Fruit fly (Drosophila melanogaster) whole organism, embryonic: ENCODE data around the gene CG9338.

Experiments used
- Bdp1 ChIP-seq: fragments of 200-800 bp; sonication (Bioruptor generic); optimal IDR thresholded peaks from 3 replicates; lab custom pipeline; 2016; ENCODE audit warnings: missing biosample characterization, missing genetic modification characterization
- Bgb ChIP-seq: fragments of 200-800 bp; sonication (Bioruptor generic); IDR thresholded peaks from 2 replicates; pipeline ENCODE4 v1.3.6; 2022; ENCODE audit warnings: missing biosample characterization, missing genetic modification characterization; ENCODE audit not compliant: partially characterized antibody
- BtbVII ChIP-seq: fragments of 200-800 bp; sonication (Bioruptor generic); optimal IDR thresholded peaks from 3 replicates; lab custom pipeline; 2017; ENCODE audit warnings: missing biosample characterization, mild to moderate bottlenecking, missing genetic modification characterization
- CG10147 ChIP-seq: fragments of 200-800 bp; sonication (Bioruptor generic); optimal IDR thresholded peaks from 2 replicates; lab custom pipeline; 2019; ENCODE audit warnings: missing biosample characterization, mild to moderate bottlenecking, missing genetic modification characterization, moderate library complexity
- CG1024 ChIP-seq: fragments of 200-800 bp; sonication (Bioruptor generic); IDR thresholded peaks from 2 replicates; pipeline ENCODE4 v1.3.6; 2022; ENCODE audit warnings: missing biosample characterization, missing genetic modification characterization
- CG11695 ChIP-seq: fragments of 200-800 bp; sonication (Bioruptor generic); IDR thresholded peaks from 3 replicates; pipeline ENCODE4 v1.3.6; 2022; ENCODE audit warnings: missing biosample characterization, missing genetic modification characterization
- CG12659 ChIP-seq: fragments of 200-800 bp; sonication (Bioruptor generic); optimal IDR thresholded peaks from 3 replicates; lab custom pipeline; 2017; ENCODE audit warnings: mild to moderate bottlenecking, missing biosample characterization, missing genetic modification reagents, missing genetic modification characterization
- CG12744 ChIP-seq: fragments of 200-800 bp; sonication (Bioruptor generic); optimal IDR thresholded peaks from 2 replicates; lab custom pipeline; 2016; ENCODE audit warnings: missing biosample characterization, missing genetic modification characterization
- CG12769 ChIP-seq: fragments of 200-800 bp; sonication (Bioruptor generic); optimal IDR thresholded peaks from 2 replicates; lab custom pipeline; 2019; ENCODE audit warnings: missing biosample characterization, mild to moderate bottlenecking, missing genetic modification characterization, moderate library complexity
- CG13894 ChIP-seq: fragments of 200-800 bp; sonication (Bioruptor generic); optimal IDR thresholded peaks from 3 replicates; lab custom pipeline; 2018; ENCODE audit warnings: missing biosample characterization, mild to moderate bottlenecking, missing genetic modification characterization, moderate library complexity
- CG1832 ChIP-seq: fragments of 200-800 bp; sonication (Bioruptor generic); optimal IDR thresholded peaks from 2 replicates; lab custom pipeline; 2017; ENCODE audit warnings: missing biosample characterization, mild to moderate bottlenecking, missing genetic modification characterization, inconsistent platforms
- CG18599 ChIP-seq: fragments of 200-800 bp; sonication (Bioruptor generic); optimal IDR thresholded peaks from 3 replicates; lab custom pipeline; 2017; ENCODE audit warnings: missing biosample characterization, missing genetic modification characterization, mild to moderate bottlenecking, moderate library complexity, missing genetic modification reagents
- CG2875 ChIP-seq: fragments of 200-800 bp; sonication (Bioruptor generic); optimal IDR thresholded peaks from 2 replicates; lab custom pipeline; 2017; ENCODE audit warnings: missing biosample characterization, mild to moderate bottlenecking, missing genetic modification characterization, missing genetic modification reagents
- CG31224 ChIP-seq: fragments of 200-800 bp; sonication (Bioruptor generic); IDR thresholded peaks from 2 replicates; pipeline ENCODE4 v1.3.6; 2022; ENCODE audit warnings: missing biosample characterization, missing genetic modification characterization
- CG32772 ChIP-seq: fragments of 200-800 bp; sonication (Bioruptor generic); IDR thresholded peaks from 2 replicates; pipeline ENCODE4 v1.3.6; 2022; ENCODE audit warnings: missing biosample characterization, missing genetic modification characterization
- CG34224 ChIP-seq: fragments of 200-800 bp; sonication (Bioruptor generic); IDR thresholded peaks from 3 replicates; pipeline ENCODE4 v1.3.6; 2022; ENCODE audit warnings: missing biosample characterization, missing genetic modification characterization; ENCODE audit not compliant: partially characterized antibody
- CG42726 ChIP-seq: fragments of 200-800 bp; sonication (Bioruptor generic); IDR thresholded peaks from 2 replicates; pipeline ENCODE4 v1.3.6; 2022; ENCODE audit warnings: missing biosample characterization, missing genetic modification characterization; ENCODE audit not compliant: partially characterized antibody
- CG7963 ChIP-seq: fragments of 200-800 bp; sonication (Bioruptor generic); IDR thresholded peaks from 3 replicates; pipeline ENCODE4 v1.3.6; 2022; ENCODE audit warnings: missing biosample characterization, missing genetic modification characterization; ENCODE audit not compliant: partially characterized antibody
- CG8290 ChIP-seq, 3 experiments: fragments of 200-800 bp; sonication (Bioruptor generic); optimal IDR thresholded peaks; 2 replicates each; lab custom pipeline; 2016 to 2019; ENCODE audit warnings: missing biosample characterization in 3 of 3, missing genetic modification characterization in 3 of 3, mild to moderate bottlenecking in 2 of 3, moderate library complexity in 1 of 3
- Ets65A ChIP-seq: fragments of 200-800 bp; sonication (Bioruptor generic); peaks from one replicate; lab custom pipeline; 2016; ENCODE audit warnings: missing biosample characterization, missing genetic modification characterization
- H15 ChIP-seq: fragments of 200-800 bp; sonication (Bioruptor generic); IDR thresholded peaks from 3 replicates; pipeline ENCODE4 v1.3.6; 2022; ENCODE audit warnings: missing biosample characterization, missing genetic modification characterization
- Med ChIP-seq: fragments of 200-800 bp; sonication (Bioruptor generic); peaks from one replicate; lab custom pipeline; 2016; ENCODE audit warnings: missing biosample characterization, missing genetic modification characterization, mild to moderate bottlenecking, inconsistent platforms, moderate library complexity
- Myb ChIP-seq: fragments of 200-800 bp; sonication (Bioruptor generic); optimal IDR thresholded peaks from 2 replicates; lab custom pipeline; 2016; ENCODE audit warnings: missing biosample characterization, missing genetic modification characterization
- Poxn ChIP-seq: fragments of 200-800 bp; sonication (Bioruptor generic); IDR thresholded peaks from 2 replicates; pipeline ENCODE4 v1.3.6; 2022; ENCODE audit warnings: missing biosample characterization, missing genetic modification characterization
- Tbp ChIP-seq: fragments of >200 bp; optimal IDR thresholded peaks from 2 replicates; lab custom pipeline; 2018; ENCODE audit warnings: missing biosample characterization, missing genetic modification characterization
- Trl ChIP-seq, 3 experiments: fragments of >200 bp in 2 of 3; fragments of 200-800 bp in 1 of 3; sonication (Bioruptor generic) in 1 of 3; optimal IDR thresholded peaks; 2 replicates in 1 of 3; 3 replicates in 2 of 3; lab custom pipeline; 2016 to 2017; ENCODE audit warnings: missing biosample characterization in 1 of 3, missing genetic modification characterization in 1 of 3
- abd-A ChIP-seq: fragments of 200-800 bp; sonication (Bioruptor generic); optimal IDR thresholded peaks from 3 replicates; lab custom pipeline; 2019; ENCODE audit warnings: missing biosample characterization, mild to moderate bottlenecking, missing genetic modification characterization, moderate library complexity
- btn ChIP-seq: fragments of 200-800 bp; sonication (Bioruptor generic); optimal IDR thresholded peaks from 2 replicates; lab custom pipeline; 2016; ENCODE audit warnings: missing biosample characterization, missing genetic modification characterization
- ci ChIP-seq: fragments of 200-800 bp; sonication (Bioruptor generic); IDR thresholded peaks from 3 replicates; pipeline ENCODE4 v1.3.6; 2022; ENCODE audit warnings: missing biosample characterization, missing genetic modification characterization
- exex ChIP-seq: fragments of 200-800 bp; sonication (Bioruptor generic); optimal IDR thresholded peaks from 4 replicates; lab custom pipeline; 2018; ENCODE audit warnings: missing biosample characterization, mild to moderate bottlenecking, missing genetic modification characterization, moderate library complexity
- insv ChIP-seq, 2 experiments: fragments of 200-800 bp; sonication (Bioruptor generic); optimal IDR thresholded peaks; 3 replicates each; lab custom pipeline; 2016 to 2018; ENCODE audit warnings: missing biosample characterization in 2 of 2, missing genetic modification characterization in 2 of 2
- phol ChIP-seq: fragments of 200-800 bp; sonication (Bioruptor generic); optimal IDR thresholded peaks from 3 replicates; lab custom pipeline; 2018; ENCODE audit warnings: missing biosample characterization, mild to moderate bottlenecking, missing genetic modification characterization, moderate library complexity
- ro ChIP-seq: fragments of 200-800 bp; sonication (Bioruptor generic); IDR thresholded peaks from 2 replicates; pipeline ENCODE4 v1.3.6; 2022; ENCODE audit warnings: missing biosample characterization, missing genetic modification characterization
- sd ChIP-seq: fragments of 200-800 bp; sonication (Bioruptor generic); optimal IDR thresholded peaks from 3 replicates; lab custom pipeline; 2018; ENCODE audit warnings: missing biosample characterization, mild to moderate bottlenecking, missing genetic modification characterization, moderate library complexity
- sens ChIP-seq: fragments of 200-800 bp; sonication (Bioruptor generic); peaks from one replicate; lab custom pipeline; 2016; ENCODE audit warnings: missing biosample characterization, missing genetic modification characterization
- unpg ChIP-seq: fragments of 200-800 bp; sonication (Bioruptor generic); optimal IDR thresholded peaks from 3 replicates; lab custom pipeline; 2018; ENCODE audit warnings: missing biosample characterization, mild to moderate bottlenecking, missing genetic modification characterization, moderate library complexity
- vvl ChIP-seq: fragments of 200-800 bp; sonication (Bioruptor generic); IDR thresholded peaks from 2 replicates; pipeline ENCODE4 v1.3.6; 2022; ENCODE audit warnings: missing biosample characterization, missing genetic modification characterization
- z ChIP-seq: fragments of 200-800 bp; sonication (Bioruptor generic); IDR thresholded peaks from 3 replicates; pipeline ENCODE4 v1.3.6; 2022; ENCODE audit warnings: missing biosample characterization, missing genetic modification characterization

The CG9338 gene

dm6 chr2L:20858371-20859340 is 6.4 kb upstream of the CG9338 start, which contains the start of gene bero (continued):
- TF ChIP-seq Bgb (GFP tag; lab: Robert Waterston, UW), result peak; percentile 30; the same call in 1 of the 2 replicates
- TF ChIP-seq CG18599, result no peak
- TF ChIP-seq Myb, result no peak
- TF ChIP-seq vvl (GFP tag; lab: Robert Waterston, UW), result peak; percentile 58; the same call in 1 of the 2 replicates
- TF ChIP-seq CG42726 (GFP tag; lab: Robert Waterston, UW), result no peak
- TF ChIP-seq btn (GFP tag; lab: Kevin White, UChicago), result no peak
- TF ChIP-seq Tbp (GFP tag; lab: Kevin White, UChicago), result no peak
- peak in 1 of 2 experiments; percentile 79 for TF ChIP-seq insv (GFP tag; optimal IDR thresholded peaks at IDR 0.05; lab: Kevin White, UChicago)
- peak; percentile 84 for TF ChIP-seq sens (GFP tag; lab: Kevin White, UChicago)
- TF ChIP-seq phol (tag; lab: Kevin White, UChicago), result no peak
- TF ChIP-seq BtbVII (GFP tag; lab: Kevin White, UChicago), result peak; percentile 44
- TF ChIP-seq ci, result peak; percentile 60; the same call in 2 of the 3 replicates
- no peak for TF ChIP-seq CG11695 (GFP tag; lab: Robert Waterston, UW)
- no peak for TF ChIP-seq CG12659
- no peak for TF ChIP-seq CG12744

- TF ChIP-seq CG8290 (GFP tag; optimal IDR thresholded peaks at IDR 0.05; lab: Kevin White, UChicago), result no peak
- no peak for TF ChIP-seq CG8290 (tag; optimal IDR thresholded peaks at IDR 0.05; lab: Kevin White, UChicago)
- no peak for TF ChIP-seq CG12744
- peak; percentile 39 for TF ChIP-seq Med (GFP tag; lab: Kevin White, UChicago)
- 0 out of 3 replicates have a peak, but pooled peaks have one; percentile 20 for TF ChIP-seq CG7963 (GFP tag; lab: Robert Waterston, UW)
- TF ChIP-seq exex (tag; lab: Kevin White, UChicago), result no peak
- 0 out of 3 replicates have a peak, but pooled peaks have one; percentile 11 for TF ChIP-seq CG34224 (GFP tag; lab: Robert Waterston, UW)
- TF ChIP-seq CG2875 (GFP tag; lab: Kevin White, UChicago), result no peak
- peak; percentile 72 for TF ChIP-seq abd-A (tag; lab: Kevin White, UChicago)
- TF ChIP-seq CG13894, result peak; percentile 38
- TF ChIP-seq ro (GFP tag; lab: Robert Waterston, UW), result no peak
- TF ChIP-seq Bdp1 (GFP tag; lab: Kevin White, UChicago), result no peak
- TF ChIP-seq CG12769 (tag; lab: Kevin White, UChicago), result peak; percentile 88
- TF ChIP-seq CG31224, result 0 out of 2 replicates have a peak, but pooled peaks have one; percentile 6
- TF ChIP-seq sd, result peak; percentile 57
- TF ChIP-seq Ets65A (GFP tag; lab: Kevin White, UChicago), result peak; percentile 73
- no peak for TF ChIP-seq H15 (GFP tag; lab: Robert Waterston, UW)
- TF ChIP-seq Poxn (GFP tag; lab: Robert Waterston, UW), result no peak
- no peak for TF ChIP-seq CG32772 (GFP tag; lab: Robert Waterston, UW)
- TF ChIP-seq Trl (optimal IDR thresholded peaks at IDR 0.05; lab: Kevin White, UChicago), result peak; percentile 8 to 41
- no peak for TF ChIP-seq Trl (GFP tag; optimal IDR thresholded peaks at IDR 0.05; lab: Kevin White, UChicago)
- TF ChIP-seq CG10147, result peak; percentile 16
- no peak for TF ChIP-seq CG1024 (GFP tag; lab: Robert Waterston, UW)
- TF ChIP-seq z, result 0 out of 3 replicates have a peak, but pooled peaks have one; percentile 42
- no peak for TF ChIP-seq CG1832 (GFP tag; lab: Kevin White, UChicago)
- no peak for TF ChIP-seq unpg
These were observed 2.4 kb downstream of the CG9338 start, which contains the start of gene CG31675 for dm6 chr2L:20867381-20867780. CG31675 (plus strand) TSS chr2L:20867755.
